Fruit fly (Drosophila melanogaster) whole organism, embryonic: ENCODE results near the gene CG5196.
A peak's percentile ranks its signal among the peaks of the same experiment; 100 is the strongest.

Experiments
- Ada2b ChIP-seq: fragments of 200-800 bp; sonication (Bioruptor generic); IDR thresholded peaks from 2 replicates; pipeline ENCODE4 v1.3.6; 2022; ENCODE audit warnings: missing biosample characterization, missing genetic modification characterization
- Bteb2 ChIP-seq: fragments of 200-800 bp; sonication (Bioruptor generic); optimal IDR thresholded peaks from 2 replicates; lab custom pipeline; 2016; ENCODE audit warnings: missing biosample characterization, missing genetic modification characterization
- CG10147 ChIP-seq: fragments of 200-800 bp; sonication (Bioruptor generic); optimal IDR thresholded peaks from 2 replicates; lab custom pipeline; 2019; ENCODE audit warnings: missing biosample characterization, mild to moderate bottlenecking, missing genetic modification characterization, moderate library complexity
- CG10267 ChIP-seq: fragments of 200-800 bp; sonication (Bioruptor generic); optimal IDR thresholded peaks from 2 replicates; lab custom pipeline; 2018; ENCODE audit warnings: missing biosample characterization, mild to moderate bottlenecking, missing genetic modification characterization, moderate library complexity
- CG10959 ChIP-seq: fragments of 200-800 bp; sonication (Bioruptor generic); IDR thresholded peaks from 2 replicates; pipeline ENCODE4 v1.3.6; 2022; ENCODE audit warnings: missing biosample characterization, missing genetic modification characterization
- CG11398 ChIP-seq: fragments of 200-800 bp; sonication (Bioruptor generic); optimal IDR thresholded peaks from 2 replicates; lab custom pipeline; 2016; ENCODE audit warnings: missing biosample characterization, missing genetic modification characterization
- CG11696 ChIP-seq: fragments of 200-800 bp; sonication (Bioruptor generic); IDR thresholded peaks from 2 replicates; pipeline ENCODE4 v1.3.6; 2022; ENCODE audit warnings: missing biosample characterization, missing genetic modification characterization
- CG12071 ChIP-seq: fragments of 200-800 bp; sonication (Bioruptor generic); optimal IDR thresholded peaks from 3 replicates; lab custom pipeline; 2018; ENCODE audit warnings: missing biosample characterization, mild to moderate bottlenecking, missing genetic modification characterization
- CG12659 ChIP-seq: fragments of 200-800 bp; sonication (Bioruptor generic); optimal IDR thresholded peaks from 3 replicates; lab custom pipeline; 2017; ENCODE audit warnings: mild to moderate bottlenecking, missing biosample characterization, missing genetic modification reagents, missing genetic modification characterization
- CG13624 ChIP-seq: fragments of 200-800 bp; sonication (Bioruptor generic); optimal IDR thresholded peaks from 2 replicates; lab custom pipeline; 2016; ENCODE audit warnings: missing biosample characterization, missing genetic modification characterization
- CG16815 ChIP-seq: fragments of 200-800 bp; sonication (Bioruptor generic); optimal IDR thresholded peaks from 3 replicates; lab custom pipeline; 2017; ENCODE audit warnings: missing biosample characterization, mild to moderate bottlenecking, missing genetic modification characterization
- CG16863 ChIP-seq: fragments of 200-800 bp; sonication (Bioruptor generic); optimal IDR thresholded peaks from 3 replicates; lab custom pipeline; 2016; ENCODE audit warnings: missing biosample characterization, missing genetic modification characterization
- CG17328 ChIP-seq: fragments of 200-800 bp; sonication (Bioruptor generic); IDR thresholded peaks from 2 replicates; pipeline ENCODE4 v1.3.6; 2022; ENCODE audit warnings: missing biosample characterization, missing genetic modification characterization
- CG17359 ChIP-seq: fragments of 200-800 bp; sonication (Bioruptor generic); optimal IDR thresholded peaks from 3 replicates; lab custom pipeline; 2018; ENCODE audit warnings: missing biosample characterization, mild to moderate bottlenecking, missing genetic modification characterization, moderate library complexity
- CG18764 ChIP-seq: fragments of 200-800 bp; sonication (Bioruptor generic); optimal IDR thresholded peaks from 3 replicates; lab custom pipeline; 2016; ENCODE audit warnings: missing biosample characterization, missing genetic modification characterization
- CG31388 ChIP-seq: fragments of 200-800 bp; sonication (Bioruptor generic); optimal IDR thresholded peaks from 2 replicates; lab custom pipeline; 2016; ENCODE audit warnings: missing biosample characterization, missing genetic modification characterization
- CG3281 ChIP-seq: fragments of 200-800 bp; sonication (Bioruptor generic); optimal IDR thresholded peaks from 3 replicates; lab custom pipeline; 2017; ENCODE audit warnings: missing biosample characterization, mild to moderate bottlenecking, missing genetic modification characterization
- CG34376 ChIP-seq: fragments of 200-800 bp; sonication (Bioruptor generic); optimal IDR thresholded peaks from 2 replicates; lab custom pipeline; 2018; ENCODE audit warnings: missing biosample characterization, mild to moderate bottlenecking, missing genetic modification characterization
- CG3995 ChIP-seq: fragments of 200-800 bp; sonication (Bioruptor generic); optimal IDR thresholded peaks from 3 replicates; lab custom pipeline; 2016; ENCODE audit warnings: missing biosample characterization, missing genetic modification characterization
- CG4617 ChIP-seq: fragments of 200-800 bp; sonication (Bioruptor generic); optimal IDR thresholded peaks from 3 replicates; lab custom pipeline; 2016; ENCODE audit warnings: missing biosample characterization, missing genetic modification characterization, borderline replicate concordance
- CG6791 ChIP-seq: fragments of 200-800 bp; sonication (Bioruptor generic); IDR thresholded peaks from 3 replicates; pipeline ENCODE4 v1.3.6; 2022; ENCODE audit warnings: missing biosample characterization, missing genetic modification characterization; ENCODE audit not compliant: partially characterized antibody
- CG6813 ChIP-seq: fragments of 200-800 bp; sonication (Bioruptor generic); optimal IDR thresholded peaks from 2 replicates; lab custom pipeline; 2017; ENCODE audit warnings: missing biosample characterization, missing genetic modification characterization, mild to moderate bottlenecking, moderate library complexity, missing genetic modification reagents
- CG6854 ChIP-seq: fragments of 200-800 bp; sonication (Bioruptor generic); optimal IDR thresholded peaks from 3 replicates; lab custom pipeline; 2017; ENCODE audit warnings: missing biosample characterization, mild to moderate bottlenecking, missing genetic modification characterization
- CG7786 ChIP-seq: fragments of 200-800 bp; sonication (Bioruptor generic); optimal IDR thresholded peaks from 2 replicates; lab custom pipeline; 2016; ENCODE audit warnings: missing biosample characterization, missing genetic modification characterization
- CG9817 ChIP-seq: fragments of 200-800 bp; sonication (Bioruptor generic); optimal IDR thresholded peaks from 2 replicates; lab custom pipeline; 2018; ENCODE audit warnings: missing biosample characterization, mild to moderate bottlenecking, missing genetic modification characterization, moderate library complexity
- Dad ChIP-seq: fragments of 200-800 bp; sonication (Bioruptor generic); optimal IDR thresholded peaks from 3 replicates; lab custom pipeline; 2016; ENCODE audit warnings: missing biosample characterization, missing genetic modification characterization
- Dip2 ChIP-seq: fragments of 200-800 bp; sonication (Bioruptor generic); IDR thresholded peaks from 2 replicates; pipeline ENCODE4 v1.3.6; 2022; ENCODE audit warnings: missing biosample characterization, missing genetic modification characterization
- Drgx ChIP-seq: fragments of 200-800 bp; sonication (Bioruptor generic); IDR thresholded peaks from 2 replicates; pipeline ENCODE4 v1.3.6; 2022; ENCODE audit warnings: missing biosample characterization, missing genetic modification characterization
- HLHmδ ChIP-seq: fragments of 200-800 bp; sonication (Bioruptor generic); optimal IDR thresholded peaks from 2 replicates; lab custom pipeline; 2018; ENCODE audit warnings: missing biosample characterization, mild to moderate bottlenecking, missing genetic modification characterization, moderate library complexity
- Hmx ChIP-seq: fragments of 200-800 bp; sonication (Bioruptor generic); optimal IDR thresholded peaks from 2 replicates; lab custom pipeline; 2016; ENCODE audit warnings: missing biosample characterization, missing genetic modification characterization
- Jarid2 ChIP-seq: fragments of 200-800 bp; sonication (Bioruptor generic); optimal IDR thresholded peaks from 3 replicates; lab custom pipeline; 2017; ENCODE audit warnings: mild to moderate bottlenecking, missing biosample characterization, missing genetic modification reagents, missing genetic modification characterization
- Lhr ChIP-seq: fragments of 200-800 bp; sonication (Bioruptor generic); optimal IDR thresholded peaks from 3 replicates; lab custom pipeline; 2017; ENCODE audit warnings: mild to moderate bottlenecking, missing biosample characterization, missing genetic modification reagents, missing genetic modification characterization
- MESR4 ChIP-seq: fragments of 200-800 bp; sonication (Bioruptor generic); optimal IDR thresholded peaks from 2 replicates; lab custom pipeline; 2018; ENCODE audit warnings: missing biosample characterization, mild to moderate bottlenecking, missing genetic modification characterization, moderate library complexity
- Meics ChIP-seq: fragments of 200-800 bp; sonication (Bioruptor generic); optimal IDR thresholded peaks from 2 replicates; lab custom pipeline; 2017; ENCODE audit warnings: missing biosample characterization, mild to moderate bottlenecking, missing genetic modification characterization
- Oaz ChIP-seq: fragments of 200-800 bp; sonication (Bioruptor generic); IDR thresholded peaks from 2 replicates; pipeline ENCODE4 v1.3.6; 2022; ENCODE audit warnings: missing biosample characterization, missing genetic modification characterization
- Sox100B ChIP-seq: fragments of 200-800 bp; sonication (Bioruptor generic); optimal IDR thresholded peaks from 3 replicates; lab custom pipeline; 2018; ENCODE audit warnings: missing biosample characterization, mild to moderate bottlenecking, missing genetic modification characterization
- Ssrp ChIP-seq: fragments of 200-800 bp; sonication (Bioruptor generic); optimal IDR thresholded peaks from 2 replicates; lab custom pipeline; 2018; ENCODE audit warnings: missing biosample characterization, mild to moderate bottlenecking, missing genetic modification characterization, moderate library complexity
- Usf ChIP-seq: fragments of 200-800 bp; sonication (Bioruptor generic); optimal IDR thresholded peaks from 2 replicates; lab custom pipeline; 2017; ENCODE audit warnings: missing genotype, missing biosample characterization, missing genetic modification characterization
- Xrp1 ChIP-seq: fragments of 200-800 bp; sonication (Bioruptor generic); IDR thresholded peaks from 2 replicates; pipeline ENCODE4 v1.3.6; 2022; ENCODE audit warnings: missing biosample characterization, missing genetic modification characterization
- dmrt99B ChIP-seq: fragments of 200-800 bp; sonication (Bioruptor generic); optimal IDR thresholded peaks from 2 replicates; lab custom pipeline; 2018; ENCODE audit warnings: missing biosample characterization, mild to moderate bottlenecking, missing genetic modification characterization, moderate library complexity
- dysf ChIP-seq: fragments of 200-800 bp; sonication (Bioruptor generic); IDR thresholded peaks from 3 replicates; pipeline ENCODE4 v1.3.6; 2022; ENCODE audit warnings: missing biosample characterization, missing genetic modification characterization
- gcm ChIP-seq: fragments of 200-800 bp; sonication (Bioruptor generic); optimal IDR thresholded peaks from 2 replicates; lab custom pipeline; 2019; ENCODE audit warnings: missing biosample characterization, mild to moderate bottlenecking, missing genetic modification characterization, moderate library complexity
- gfzf ChIP-seq: fragments of 200-800 bp; sonication (Bioruptor generic); optimal IDR thresholded peaks from 2 replicates; lab custom pipeline; 2016; ENCODE audit warnings: missing biosample characterization, mild to moderate bottlenecking, missing genetic modification characterization, moderate library complexity
- h ChIP-seq: fragments of >200 bp; optimal IDR thresholded peaks from 2 replicates; lab custom pipeline; 2017
- nom ChIP-seq: fragments of 200-800 bp; sonication (Bioruptor generic); optimal IDR thresholded peaks from 2 replicates; lab custom pipeline; 2017; ENCODE audit warnings: missing biosample characterization, missing genetic modification characterization, mild to moderate bottlenecking, moderate library complexity, missing genetic modification reagents
- p53 ChIP-seq: fragments of 200-800 bp; sonication (Bioruptor generic); optimal IDR thresholded peaks from 2 replicates; lab custom pipeline; 2016; ENCODE audit warnings: missing biosample characterization, missing genetic modification characterization
- pb ChIP-seq: fragments of 200-800 bp; sonication (Bioruptor generic); optimal IDR thresholded peaks from 3 replicates; lab custom pipeline; 2016; ENCODE audit warnings: missing biosample characterization, missing genetic modification characterization
- slbo ChIP-seq: fragments of 200-800 bp; sonication (Bioruptor generic); IDR thresholded peaks from 2 replicates; pipeline ENCODE4 v1.3.6; 2022; ENCODE audit warnings: missing biosample characterization, missing genetic modification characterization
- twi ChIP-seq: fragments of 200-800 bp; optimal IDR thresholded peaks from 2 replicates; lab custom pipeline; 2019; ENCODE audit warnings: missing biosample characterization, mild to moderate bottlenecking, missing genetic modification characterization, moderate library complexity
- vnd ChIP-seq: fragments of 200-800 bp; sonication (Bioruptor generic); IDR thresholded peaks from 3 replicates; pipeline ENCODE4 v1.3.6; 2022; ENCODE audit warnings: missing biosample characterization, missing genetic modification characterization; ENCODE audit not compliant: partially characterized antibody
- wdn ChIP-seq: fragments of 200-800 bp; sonication (Bioruptor generic); IDR thresholded peaks from 2 replicates; pipeline ENCODE4 v1.3.6; 2022; ENCODE audit warnings: missing biosample characterization, missing genetic modification characterization

Gene CG5196

DNA sequence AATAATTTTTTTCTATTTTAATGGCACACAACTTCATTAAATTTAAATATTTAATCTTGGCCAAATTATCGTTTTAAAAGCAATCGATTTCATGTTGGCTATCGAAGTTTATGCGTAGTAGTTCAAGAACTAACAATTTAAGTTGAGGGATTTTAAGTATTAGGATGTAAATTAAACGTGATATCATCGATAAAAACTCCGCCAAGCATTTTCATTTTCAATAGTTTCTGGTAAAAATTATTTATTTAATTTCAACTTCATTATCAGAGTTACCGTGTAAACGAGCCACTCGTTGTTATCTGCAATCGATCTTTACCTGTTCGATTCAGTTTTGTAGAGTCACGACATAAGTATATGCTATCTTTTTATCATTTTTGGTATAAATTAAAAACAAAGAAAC lies 5.2 kb upstream of the CG5196 start (continued):
- TF ChIP-seq CG16863 (GFP tag; lab: Kevin White, UChicago) (peak; percentile 93), Dad (peak; percentile 94), Meics (GFP tag; lab: Kevin White, UChicago) (peak; percentile 99), Drgx (GFP tag; lab: Robert Waterston, UW) (peak; percentile 93), CG10267 (peak; percentile 100), Lhr (peak; percentile 92), Hmx (GFP tag; lab: Kevin White, UChicago) (peak; percentile 87), CG31388 (GFP tag; lab: Kevin White, UChicago) (peak; percentile 97), CG6813 (GFP tag; lab: Kevin White, UChicago) (peak; percentile 99), wdn (peak; percentile 93), CG6854 (peak; percentile 98), dysf (peak; percentile 97), CG13624 (GFP tag; lab: Kevin White, UChicago) (peak; percentile 96), CG17328 (GFP tag; lab: Robert Waterston, UW) (peak; percentile 98), vnd (GFP tag; lab: Robert Waterston, UW) (no peak), CG12659 (GFP tag; lab: Kevin White, UChicago) (peak; percentile 97), CG16815 (GFP tag; lab: Kevin White, UChicago) (peak; percentile 84), gcm (GFP tag; lab: Kevin White, UChicago) (peak; percentile 98), CG10147 (GFP tag; lab: Kevin White, UChicago) (peak; percentile 100), h (no peak), CG12071 (peak; percentile 100), Ssrp (peak; percentile 98), Ada2b (GFP tag; lab: Robert Waterston, UW) (peak; percentile 99), CG34376 (GFP tag; lab: Kevin White, UChicago) (peak; percentile 100), p53 (peak; percentile 80), MESR4 (GFP tag; lab: Kevin White, UChicago) (peak; percentile 73), Oaz (GFP tag; lab: Robert Waterston, UW) (peak; percentile 92), slbo (peak; percentile 92), CG3281 (peak; percentile 97), twi (peak; percentile 97), CG10959 (GFP tag; lab: Robert Waterston, UW) (peak; percentile 96), HLHmδ (GFP tag; lab: Kevin White, UChicago) (no peak), CG11398 (peak; percentile 88), Dip2 (GFP tag; lab: Robert Waterston, UW) (peak; percentile 56; the same call in 1 of the 2 replicates), CG4617 (GFP tag; lab: Kevin White, UChicago) (peak; percentile 84), nom (peak; percentile 99), CG7786 (GFP tag; lab: Kevin White, UChicago) (peak; percentile 89), Bteb2 (peak; percentile 96), pb (GFP tag; lab: Kevin White, UChicago) (peak; percentile 86), CG17359 (tag; lab: Kevin White, UChicago) (peak; percentile 98), CG9817 (tag; lab: Kevin White, UChicago) (peak; percentile 97), Xrp1 (GFP tag; lab: Robert Waterston, UW) (peak; percentile 99), CG3995 (GFP tag; lab: Kevin White, UChicago) (peak; percentile 89), gfzf (GFP tag; lab: Kevin White, UChicago) (peak; percentile 23), Jarid2 (GFP tag; lab: Kevin White, UChicago) (peak; percentile 79), dmrt99B (tag; lab: Kevin White, UChicago) (peak; percentile 100), Usf (peak; percentile 93), CG18764 (GFP tag; lab: Kevin White, UChicago) (peak; percentile 94), Sox100B (peak; percentile 98), CG6791 (GFP tag; lab: Robert Waterston, UW) (no peak), CG11696 (peak; percentile 95)
